Fruit fly (Drosophila melanogaster) whole organism, prepupa: ENCODE measurements around the gene Ttc30.

Experiments
- Blimp-1 ChIP-seq: fragments of 200-800 bp; sonication (Bioruptor generic); optimal IDR thresholded peaks from 3 replicates; lab custom pipeline; 2017; ENCODE audit warnings: missing biosample characterization, missing genetic modification characterization, mild to moderate bottlenecking, moderate library complexity, missing genetic modification reagents
- CG10631 ChIP-seq: fragments of 200-800 bp; sonication (Bioruptor generic); optimal IDR thresholded peaks from 2 replicates; lab custom pipeline; 2016; ENCODE audit warnings: missing biosample characterization, missing genetic modification characterization
- CG10669 ChIP-seq: fragments of 200-800 bp; sonication (Bioruptor generic); optimal IDR thresholded peaks from 3 replicates; lab custom pipeline; 2018; ENCODE audit warnings: missing biosample characterization, mild to moderate bottlenecking, missing genetic modification characterization, moderate library complexity
- CG11762 ChIP-seq: fragments of 200-800 bp; sonication (Bioruptor generic); optimal IDR thresholded peaks from 3 replicates; lab custom pipeline; 2016; ENCODE audit warnings: missing biosample characterization, missing genetic modification characterization; ENCODE audit not compliant: insufficient read depth
- CG11902 ChIP-seq: fragments of 200-800 bp; sonication (Bioruptor generic); optimal IDR thresholded peaks from 3 replicates; lab custom pipeline; 2016; ENCODE audit warnings: missing biosample characterization, missing genetic modification characterization
- CG1621 ChIP-seq: fragments of 200-800 bp; sonication (Bioruptor generic); optimal IDR thresholded peaks from 3 replicates; lab custom pipeline; 2018; ENCODE audit warnings: missing biosample characterization, mild to moderate bottlenecking, missing genetic modification characterization
- CG3032 ChIP-seq: fragments of 200-800 bp; optimal IDR thresholded peaks from 2 replicates; lab custom pipeline; 2019; ENCODE audit warnings: missing biosample characterization, mild to moderate bottlenecking, missing genetic modification characterization, moderate library complexity
- CG31627 ChIP-seq: fragments of 200-800 bp; sonication (Bioruptor generic); optimal IDR thresholded peaks from 3 replicates; lab custom pipeline; 2016; ENCODE audit warnings: missing biosample characterization, missing genetic modification characterization
- CG32006 ChIP-seq: fragments of 200-800 bp; sonication (Bioruptor generic); optimal IDR thresholded peaks from 3 replicates; lab custom pipeline; 2017; ENCODE audit warnings: missing biosample characterization, mild to moderate bottlenecking, missing genetic modification characterization
- CG34406 ChIP-seq: fragments of 200-800 bp; sonication (Bioruptor generic); optimal IDR thresholded peaks from 3 replicates; lab custom pipeline; 2016; ENCODE audit warnings: missing biosample characterization, missing genetic modification characterization
- CG3919 ChIP-seq: fragments of 200-800 bp; sonication (Bioruptor generic); optimal IDR thresholded peaks from 3 replicates; lab custom pipeline; 2016; ENCODE audit warnings: missing biosample characterization, missing genetic modification characterization
- CG4318 ChIP-seq: fragments of 200-800 bp; sonication (Bioruptor generic); optimal IDR thresholded peaks from 3 replicates; lab custom pipeline; 2017; ENCODE audit warnings: missing biosample characterization, mild to moderate bottlenecking, missing genetic modification characterization
- CG6163 ChIP-seq: fragments of 200-800 bp; sonication (Bioruptor generic); IDR thresholded peaks from 3 replicates; pipeline ENCODE4 v1.3.6; 2022; ENCODE audit warnings: missing biosample characterization, missing genetic modification characterization
- CG6276 ChIP-seq: fragments of 200-800 bp; sonication (Bioruptor generic); optimal IDR thresholded peaks from 2 replicates; lab custom pipeline; 2017; ENCODE audit warnings: missing biosample characterization, mild to moderate bottlenecking, missing genetic modification characterization
- CG6792 ChIP-seq: fragments of 200-800 bp; sonication (Bioruptor generic); optimal IDR thresholded peaks from 3 replicates; lab custom pipeline; 2016; ENCODE audit warnings: missing biosample characterization, missing genetic modification characterization
- CG6808 ChIP-seq: fragments of 200-800 bp; sonication (Bioruptor generic); optimal IDR thresholded peaks from 3 replicates; lab custom pipeline; 2017; ENCODE audit warnings: missing biosample characterization, missing genetic modification characterization, mild to moderate bottlenecking, moderate library complexity, missing genetic modification reagents
- CG6854 ChIP-seq: fragments of 200-800 bp; sonication (Bioruptor generic); optimal IDR thresholded peaks from 2 replicates; lab custom pipeline; 2017; ENCODE audit warnings: missing biosample characterization, mild to moderate bottlenecking, missing genetic modification characterization
- CG7368 ChIP-seq: fragments of 200-800 bp; sonication (Bioruptor generic); optimal IDR thresholded peaks from 3 replicates; lab custom pipeline; 2016; ENCODE audit warnings: missing biosample characterization, missing genetic modification characterization
- CG9139 ChIP-seq: fragments of 200-800 bp; sonication (Bioruptor generic); optimal IDR thresholded peaks from 3 replicates; lab custom pipeline; 2017; ENCODE audit warnings: missing biosample characterization, mild to moderate bottlenecking, missing genetic modification characterization
- Eip75B ChIP-seq: fragments of 200-800 bp; sonication (Bioruptor generic); optimal IDR thresholded peaks from 3 replicates; lab custom pipeline; 2016; ENCODE audit warnings: missing biosample characterization, missing genetic modification characterization
- Eip78C ChIP-seq: fragments of 200-800 bp; sonication (Bioruptor generic); peaks from one replicate; lab custom pipeline; 2016; ENCODE audit warnings: missing biosample characterization, missing genetic modification characterization
- Eip93F ChIP-seq: fragments of 200-800 bp; sonication (Bioruptor generic); optimal IDR thresholded peaks from 2 replicates; lab custom pipeline; 2016; ENCODE audit warnings: missing biosample characterization, mild to moderate bottlenecking, missing genetic modification characterization
- Ets21C ChIP-seq: fragments of 200-800 bp; sonication (Bioruptor generic); optimal IDR thresholded peaks from 3 replicates; lab custom pipeline; 2016; ENCODE audit warnings: missing biosample characterization, missing genetic modification characterization
- Ets96B ChIP-seq: fragments of 200-800 bp; optimal IDR thresholded peaks from 2 replicates; lab custom pipeline; 2019; ENCODE audit warnings: missing biosample characterization, mild to moderate bottlenecking, missing genetic modification characterization, moderate library complexity
- Gug ChIP-seq: fragments of 200-800 bp; sonication (Bioruptor generic); IDR thresholded peaks from 2 replicates; pipeline ENCODE4 v1.3.6; 2022; ENCODE audit warnings: missing biosample characterization, missing genetic modification characterization
- Hr38 ChIP-seq: sonication (Bioruptor generic); optimal IDR thresholded peaks from 2 replicates; lab custom pipeline; 2016; ENCODE audit warnings: missing biosample characterization, missing genetic modification characterization
- Hr4 ChIP-seq: fragments of 200-800 bp; sonication (Bioruptor generic); optimal IDR thresholded peaks from 3 replicates; lab custom pipeline; 2016; ENCODE audit warnings: missing biosample characterization, missing genetic modification characterization
- Lpt ChIP-seq: fragments of 200-800 bp; sonication (Bioruptor generic); optimal IDR thresholded peaks from 3 replicates; lab custom pipeline; 2016; ENCODE audit warnings: missing biosample characterization, missing genetic modification characterization
- Met ChIP-seq: fragments of 200-800 bp; sonication (Bioruptor generic); optimal IDR thresholded peaks from 3 replicates; lab custom pipeline; 2016; ENCODE audit warnings: missing biosample characterization, missing genetic modification characterization
- OdsH ChIP-seq: fragments of 200-800 bp; sonication (Bioruptor generic); optimal IDR thresholded peaks from 3 replicates; lab custom pipeline; 2016; ENCODE audit warnings: missing biosample characterization, missing genetic modification characterization
- Smox ChIP-seq: fragments of 200-800 bp; sonication (Bioruptor generic); optimal IDR thresholded peaks from 3 replicates; lab custom pipeline; 2016; ENCODE audit warnings: missing biosample characterization, missing genetic modification characterization
- Sox15 ChIP-seq: fragments of 200-800 bp; sonication (Bioruptor generic); optimal IDR thresholded peaks from 3 replicates; lab custom pipeline; 2016; ENCODE audit warnings: missing biosample characterization, missing genetic modification characterization
- acj6 ChIP-seq: fragments of 200-800 bp; sonication (Bioruptor generic); optimal IDR thresholded peaks from 3 replicates; lab custom pipeline; 2016; ENCODE audit warnings: missing biosample characterization, missing genetic modification characterization
- cyc ChIP-seq: fragments of 200-800 bp; sonication (Bioruptor generic); optimal IDR thresholded peaks from 3 replicates; lab custom pipeline; 2016; ENCODE audit warnings: missing biosample characterization, missing genetic modification characterization
- dac ChIP-seq: fragments of 200-800 bp; sonication (Bioruptor generic); optimal IDR thresholded peaks from 2 replicates; lab custom pipeline; 2017; ENCODE audit warnings: missing biosample characterization, mild to moderate bottlenecking, missing genetic modification characterization
- dsx ChIP-seq: fragments of 200-800 bp; optimal IDR thresholded peaks from 3 replicates; lab custom pipeline; 2019; ENCODE audit warnings: missing biosample characterization, mild to moderate bottlenecking, missing genetic modification characterization, moderate library complexity; ENCODE audit not compliant: poor library complexity, severe bottlenecking
- eg ChIP-seq: fragments of 200-800 bp; sonication (Bioruptor generic); IDR thresholded peaks from 3 replicates; pipeline ENCODE4 v1.3.6; 2022; ENCODE audit warnings: missing biosample characterization, missing genetic modification characterization
- esn ChIP-seq: fragments of 200-800 bp; sonication (Bioruptor generic); optimal IDR thresholded peaks from 2 replicates; lab custom pipeline; 2016; ENCODE audit warnings: missing biosample characterization, mild to moderate bottlenecking, missing genetic modification characterization, moderate library complexity
- fd85E ChIP-seq: fragments of 200-800 bp; sonication (Bioruptor generic); optimal IDR thresholded peaks from 3 replicates; lab custom pipeline; 2016; ENCODE audit warnings: missing biosample characterization, missing genetic modification characterization
- fkh ChIP-seq: fragments of 200-800 bp; sonication (Bioruptor generic); optimal IDR thresholded peaks from 3 replicates; lab custom pipeline; 2017; ENCODE audit warnings: missing biosample characterization, mild to moderate bottlenecking, missing genetic modification characterization, moderate library complexity
- net ChIP-seq: fragments of 200-800 bp; sonication (Bioruptor generic); optimal IDR thresholded peaks from 3 replicates; lab custom pipeline; 2016; ENCODE audit warnings: missing biosample characterization, missing genetic modification characterization
- pdm3 ChIP-seq: fragments of 200-800 bp; sonication (Bioruptor generic); optimal IDR thresholded peaks from 3 replicates; lab custom pipeline; 2016; ENCODE audit warnings: missing biosample characterization, missing genetic modification characterization
- salr ChIP-seq, 2 experiments: fragments of 200-800 bp; sonication (Bioruptor generic); optimal IDR thresholded peaks; 3 replicates each; lab custom pipeline; 2016 to 2018; ENCODE audit warnings: missing biosample characterization in 2 of 2, missing genetic modification characterization in 2 of 2, mild to moderate bottlenecking in 1 of 2
- spab ChIP-seq: fragments of 200-800 bp; sonication (Bioruptor generic); optimal IDR thresholded peaks from 2 replicates; lab custom pipeline; 2017; ENCODE audit warnings: missing biosample characterization, mild to moderate bottlenecking, missing genetic modification characterization, missing genetic modification reagents
- ss ChIP-seq, 2 experiments: fragments of 200-800 bp; sonication (Bioruptor generic); optimal IDR thresholded peaks; 2 replicates in 1 of 2; 3 replicates in 1 of 2; lab custom pipeline; 2017 to 2018; ENCODE audit warnings: mild to moderate bottlenecking in 2 of 2, missing biosample characterization in 2 of 2, missing genetic modification characterization in 2 of 2, moderate library complexity in 1 of 2
- topi ChIP-seq: fragments of 200-800 bp; sonication (Bioruptor generic); optimal IDR thresholded peaks from 3 replicates; lab custom pipeline; 2016; ENCODE audit warnings: missing biosample characterization, missing genetic modification characterization

Gene Ttc30

dm6 chr2L:13113580-13113979 is 7.0 kb downstream of the Ttc30 start:
- no peak for TF ChIP-seq CG3919
- no peak for TF ChIP-seq CG1621 (tag; lab: Kevin White, UChicago)
- no peak for TF ChIP-seq Ets21C
- no peak for TF ChIP-seq CG10669 (GFP tag; lab: Kevin White, UChicago)
- no peak for TF ChIP-seq eg (GFP tag; lab: Robert Waterston, UW)
- TF ChIP-seq Lpt (GFP tag; lab: Kevin White, UChicago) = no peak
- no peak for TF ChIP-seq OdsH (GFP tag; lab: Kevin White, UChicago)
- TF ChIP-seq CG11762 = no peak
- no peak for TF ChIP-seq Ets96B
- TF ChIP-seq CG32006 (GFP tag; lab: Kevin White, UChicago) = no peak
- no peak for TF ChIP-seq fkh (GFP tag; lab: Kevin White, UChicago)
- TF ChIP-seq Sox15 (GFP tag; lab: Kevin White, UChicago) = no peak
- no peak for TF ChIP-seq CG11902 (GFP tag; lab: Kevin White, UChicago)
- no peak for TF ChIP-seq CG34406 (GFP tag; lab: Kevin White, UChicago)
- TF ChIP-seq Smox (GFP tag; lab: Kevin White, UChicago) = no peak

- TF ChIP-seq Lpt (GFP tag; lab: Kevin White, UChicago) (no peak), CG3032 (tag; lab: Kevin White, UChicago) (no peak), Met (no peak), dac (GFP tag; lab: Kevin White, UChicago) (no peak)
Measured at dm6 chr2L:13116738-13117137, 10.1 kb downstream of the Ttc30 start.

- TF ChIP-seq fd85E (no peak), Met (no peak), Eip93F (GFP tag; lab: Kevin White, UChicago) (no peak), Blimp-1 (GFP tag; lab: Kevin White, UChicago) (no peak), ss (GFP tag; optimal IDR thresholded peaks at IDR 0.05; lab: Kevin White, UChicago) (no peak), CG34406 (GFP tag; lab: Kevin White, UChicago) (no peak), Eip78C (GFP tag; lab: Kevin White, UChicago) (no peak), CG10631 (no peak), CG6163 (no peak), CG6854 (GFP tag; lab: Kevin White, UChicago) (no peak), dsx (GFP tag; lab: Kevin White, UChicago) (no peak), spab (no peak), net (no peak), pdm3 (GFP tag; lab: Kevin White, UChicago) (no peak), Eip75B (GFP tag; lab: Kevin White, UChicago) (no peak), CG9139 (GFP tag; lab: Kevin White, UChicago) (no peak), CG10669 (GFP tag; lab: Kevin White, UChicago) (no peak), Hr4 (no peak), topi (no peak)
- TF ChIP-seq, all 60 proteins: peak for 0
Measured at dm6 chr2L:13119034-13119433, 12.4 kb downstream of the Ttc30 start, which contains the start of the genes CG44198 and CG43050. CG44198 (minus strand) TSS chr2L:13119134. CG43050 (plus strand) TSS chr2L:13119294.

dm6 chr2L:13122526-13122925 is 15.9 kb downstream of the Ttc30 start:
- TF ChIP-seq dsx (GFP tag; lab: Kevin White, UChicago) = peak; percentile 40
- peak; percentile 43 for TF ChIP-seq CG6808
- TF ChIP-seq Eip93F (GFP tag; lab: Kevin White, UChicago) = no peak
- no peak for TF ChIP-seq cyc (GFP tag; lab: Kevin White, UChicago)
- TF ChIP-seq salr (GFP tag; optimal IDR thresholded peaks at IDR 0.05; lab: Kevin White, UChicago) = no peak
- TF ChIP-seq Hr38 = no peak
- TF ChIP-seq ss (GFP tag; optimal IDR thresholded peaks at IDR 0.05; lab: Kevin White, UChicago) = peak; percentile 53 to 55
- TF ChIP-seq CG6276 = no peak
- no peak for TF ChIP-seq Smox (GFP tag; lab: Kevin White, UChicago)
- TF ChIP-seq Gug (GFP tag; lab: Robert Waterston, UW) = no peak
- no peak for TF ChIP-seq dac (GFP tag; lab: Kevin White, UChicago)
- TF ChIP-seq CG32006 (GFP tag; lab: Kevin White, UChicago) = no peak
- no peak for TF ChIP-seq Ets21C
- no peak for TF ChIP-seq acj6
- no peak for TF ChIP-seq esn (GFP tag; lab: Kevin White, UChicago)
- TF ChIP-seq CG6792 (GFP tag; lab: Kevin White, UChicago) = no peak
- TF ChIP-seq CG31627 = no peak
- no peak for TF ChIP-seq OdsH (GFP tag; lab: Kevin White, UChicago)
- no peak for TF ChIP-seq CG4318 (GFP tag; lab: Kevin White, UChicago)
- no peak for TF ChIP-seq Eip75B (GFP tag; lab: Kevin White, UChicago)
- TF ChIP-seq CG7368 (GFP tag; lab: Kevin White, UChicago) = no peak
- TF ChIP-seq fd85E = no peak
- no peak for TF ChIP-seq net
